Fruit fly (Drosophila melanogaster) whole organism: Measurements from ENCODE around the gene CG4613.
A peak's percentile ranks its signal among the peaks of the same experiment; 100 is the strongest.

Source experiments
- EcR ChIP-seq, 2 experiments: fragments of >200 bp; optimal IDR thresholded peaks; 2 replicates each; lab custom pipeline; 2017; ENCODE audit warnings: missing biosample characterization in 2 of 2, missing genetic modification characterization in 2 of 2, missing genetic modification reagents in 2 of 2
- pan ChIP-seq: fragments of >200 bp; optimal IDR thresholded peaks from 2 replicates; lab custom pipeline; 2017

DNA sequence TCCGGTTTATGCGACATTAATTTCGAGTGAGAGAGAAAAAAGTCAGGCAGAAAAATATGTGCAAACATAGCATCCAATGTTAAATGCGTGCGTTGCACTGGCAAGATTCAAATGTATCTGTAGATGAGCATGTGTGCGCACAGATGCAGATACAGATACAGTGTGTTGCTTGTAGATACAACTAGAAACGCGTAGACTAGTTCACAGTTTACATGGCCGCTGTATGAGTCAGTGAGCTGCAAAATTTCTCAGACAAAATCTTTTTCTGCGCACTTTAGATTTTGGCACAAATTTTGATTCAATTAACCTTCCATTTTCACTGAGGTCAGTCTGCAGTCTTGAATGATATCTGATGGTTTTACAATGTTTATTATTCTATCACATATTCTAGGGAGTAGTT, 34.7 kb upstream of the CG4613 start:
- no peak for TF ChIP-seq pan (lab: Kevin White, UChicago)
- TF ChIP-seq EcR (GFP tag; optimal IDR thresholded peaks at IDR 0.05; lab: Kevin White, UChicago), result peak in 1 of 2 experiments; percentile 47
